Worm (Caenorhabditis elegans) whole organism, mixed stage, embryonic: ENCODE data around the gene F22F7.2.

Experiments
- ceh-43 ChIP-seq: fragments of 200-800 bp; sonication (Bioruptor generic); optimal IDR thresholded peaks from 2 replicates; lab custom pipeline; 2018; ENCODE audit warnings: mild to moderate bottlenecking, missing genetic modification characterization, moderate library complexity, missing compliant biosample characterization
- lin-13 ChIP-seq: fragments of 150-350 bp; optimal IDR thresholded peaks from 2 replicates; lab custom pipeline; 2014; ENCODE audit warnings: missing biosample characterization, missing genetic modification characterization
- lin-32 ChIP-seq: fragments of 200-800 bp; sonication (Bioruptor generic); optimal IDR thresholded peaks from 2 replicates; lab custom pipeline; 2018; ENCODE audit warnings: mild to moderate bottlenecking, missing genetic modification characterization, missing compliant biosample characterization
- lsy-2 ChIP-seq: fragments of 150-350 bp; optimal IDR thresholded peaks from 2 replicates; lab custom pipeline; 2014; ENCODE audit warnings: missing biosample characterization, missing genetic modification characterization
- nhr-237 ChIP-seq: fragments of 150-350 bp; optimal IDR thresholded peaks from 2 replicates; lab custom pipeline; 2014; ENCODE audit warnings: missing biosample characterization, missing genetic modification characterization
- nhr-28 ChIP-seq: fragments of 150-350 bp; optimal IDR thresholded peaks from 2 replicates; lab custom pipeline; 2014; ENCODE audit warnings: missing biosample characterization, missing genetic modification characterization
- nhr-76 ChIP-seq: sonication (generic microtip); optimal IDR thresholded peaks from 2 replicates; lab custom pipeline; 2017; ENCODE audit warnings: missing biosample characterization, missing genetic modification characterization
- snpc-4 ChIP-seq: fragments of 150-350 bp; optimal IDR thresholded peaks from 2 replicates; lab custom pipeline; 2014; ENCODE audit warnings: missing biosample characterization, missing genetic modification characterization
- unc-39 ChIP-seq: fragments of 150-350 bp; optimal IDR thresholded peaks from 2 replicates; lab custom pipeline; 2014; ENCODE audit warnings: missing biosample characterization, missing genetic modification characterization
- unc-62 ChIP-seq: fragments of 150-350 bp; optimal IDR thresholded peaks from 2 replicates; lab custom pipeline; 2014; ENCODE audit warnings: missing biosample characterization, missing genetic modification reagents, missing genetic modification characterization

- TF ChIP-seq nhr-28 (tag; lab: Kevin White, UChicago), result no peak
- TF ChIP-seq unc-39 (tag; lab: Kevin White, UChicago), result no peak
- TF ChIP-seq unc-62 (GFP tag; lab: Kevin White, UChicago), result no peak
- TF ChIP-seq nhr-76 (tag; lab: Kevin White, UChicago), result no peak
- TF ChIP-seq lsy-2 (tag; lab: Kevin White, UChicago), result no peak
- TF ChIP-seq nhr-237, result no peak
- TF ChIP-seq snpc-4 (tag; lab: Kevin White, UChicago), result no peak
- no peak for TF ChIP-seq ceh-43 (GFP tag; lab: Kevin White, UChicago)
- no peak for TF ChIP-seq lin-13 (tag; lab: Kevin White, UChicago)
- TF ChIP-seq lin-32 (GFP tag; lab: Kevin White, UChicago), result no peak
These were observed 38.7 kb upstream of the F22F7.2 start for ce11 chrV:2083869-2084268.
